Fruit fly (Drosophila melanogaster): ENCODE data around the gene CG1789.

Gene CG1789

dm6 chrX:8755352-8755751 lies 35.0 kb downstream of the CG1789 start (continued):
- TF ChIP-seq H15 (GFP tag; IDR thresholded peaks at IDR 0.05) (0 out of 3 replicates have a peak, but pooled peaks have one; percentile 34), CG11560 (tag; IDR thresholded peaks at IDR 0.05) (no peak), MESR4 (GFP tag; optimal IDR thresholded peaks at IDR 0.05) (no peak), CG10654 (GFP tag; optimal IDR thresholded peaks at IDR 0.05) (no peak), CG6689 (GFP tag; IDR thresholded peaks at IDR 0.05) (peak; percentile 51; the same call in 1 of the 2 replicates), CG42726 (GFP tag; IDR thresholded peaks at IDR 0.05; ENCODE audit: partially characterized antibody) (no peak), CG10462 (GFP tag; optimal IDR thresholded peaks at IDR 0.05) (no peak), nmo (GFP tag; optimal IDR thresholded peaks at IDR 0.05) (peak; percentile 29), CG12659 (GFP tag; optimal IDR thresholded peaks at IDR 0.05) (no peak), CG32772 (GFP tag; IDR thresholded peaks at IDR 0.05) (peak; percentile 10; the same call in 1 of the 2 replicates), CG4282 (GFP tag; optimal IDR thresholded peaks at IDR 0.05) (no peak), CG2116 (GFP tag; optimal IDR thresholded peaks at IDR 0.05) (no peak), gcm2 (GFP tag; optimal IDR thresholded peaks at IDR 0.05) (no peak), danr (GFP tag; IDR thresholded peaks at IDR 0.05) (no peak), fd102C (GFP tag; optimal IDR thresholded peaks at IDR 0.05) (peak; percentile 11), pnt (GFP tag; optimal IDR thresholded peaks at IDR 0.05) (peak; percentile 8), sisA (GFP tag; IDR thresholded peaks at IDR 0.05) (no peak; the same call in 1 of the 2 replicates), disco-r (GFP tag; optimal IDR thresholded peaks at IDR 0.05) (no peak), tgo (GFP tag; IDR thresholded peaks at IDR 0.05) (peak; percentile 23; the same call in 1 of the 3 replicates), CG1602 (GFP tag; optimal IDR thresholded peaks at IDR 0.05) (no peak), mirr (GFP tag; optimal IDR thresholded peaks at IDR 0.05) (no peak), HLH3B (GFP tag; IDR thresholded peaks at IDR 0.05) (no peak; the same call in 1 of the 2 replicates), bowl (GFP tag; IDR thresholded peaks at IDR 0.05) (no peak), ttk (GFP tag; IDR thresholded peaks at IDR 0.05) (no peak), sug (tag; optimal IDR thresholded peaks at IDR 0.05) (no peak), ind (GFP tag; optimal IDR thresholded peaks at IDR 0.05) (no peak), az2 (GFP tag; optimal IDR thresholded peaks at IDR 0.05) (peak; percentile 7), CG31388 (GFP tag; optimal IDR thresholded peaks at IDR 0.05) (no peak), br (optimal IDR thresholded peaks at IDR 0.05) (no peak), PHDP (tag; optimal IDR thresholded peaks at IDR 0.05) (no peak), Atf3 (GFP tag; optimal IDR thresholded peaks at IDR 0.05) (no peak), zen (tag; optimal IDR thresholded peaks at IDR 0.05) (peak; percentile 45), pum (GFP tag; optimal IDR thresholded peaks at IDR 0.05) (no peak), Awh (GFP tag; IDR thresholded peaks at IDR 0.05) (no peak), CG3281 (GFP tag; optimal IDR thresholded peaks at IDR 0.05) (no peak), Oli (tag; optimal IDR thresholded peaks at IDR 0.05) (peak; percentile 22), rib (GFP tag; IDR thresholded peaks at IDR 0.05) (no peak), Meics (GFP tag; optimal IDR thresholded peaks at IDR 0.05) (no peak), Hmx (GFP tag; optimal IDR thresholded peaks at IDR 0.05) (no peak), dmrt11E (tag; optimal IDR thresholded peaks at IDR 0.05) (peak; percentile 61), ems (GFP tag; optimal IDR thresholded peaks at IDR 0.05) (no peak), ac (GFP tag; optimal IDR thresholded peaks at IDR 0.05) (peak; percentile 8), Deaf1 (tag; optimal IDR thresholded peaks at IDR 0.05) (no peak), Blimp-1 (GFP tag; optimal IDR thresholded peaks at IDR 0.05) (peak; percentile 2), sc (optimal IDR thresholded peaks at IDR 0.05) (no peak), sc (GFP tag; optimal IDR thresholded peaks at IDR 0.05) (no peak), luna (GFP tag; optimal IDR thresholded peaks at IDR 0.05) (no peak), Dp (GFP tag; optimal IDR thresholded peaks at IDR 0.05) (no peak), CG17385 (GFP tag; optimal IDR thresholded peaks at IDR 0.05) (no peak), CG8281 (tag; optimal IDR thresholded peaks at IDR 0.05) (no peak), CG4707 (GFP tag; optimal IDR thresholded peaks at IDR 0.05) (no peak), CG4730 (GFP tag; IDR thresholded peaks at IDR 0.05) (no peak), pho (GFP tag; optimal IDR thresholded peaks at IDR 0.05) (no peak)

All from whole organism, embryonic.